Worm (Caenorhabditis elegans) whole organism, L3 larva: ENCODE results near the gene snf-12.

Source experiments
- ama-1 ChIP-seq: fragments of 150-350 bp; optimal IDR thresholded peaks from 2 replicates; lab custom pipeline; 2018
- ceh-82 ChIP-seq: fragments of 150-350 bp; optimal IDR thresholded peaks from 2 replicates; lab custom pipeline; 2014; ENCODE audit warnings: missing biosample characterization, missing genetic modification characterization
- egl-27 ChIP-seq: sonication (generic microtip); optimal IDR thresholded peaks from 4 replicates; lab custom pipeline; 2017; ENCODE audit warnings: missing biosample characterization, missing genetic modification reagents, missing genetic modification characterization
- elt-2 ChIP-seq: sonication (generic microtip); optimal IDR thresholded peaks from 2 replicates; lab custom pipeline; 2016; ENCODE audit warnings: missing genetic modification reagents, mild to moderate bottlenecking, missing genetic modification characterization, missing compliant biosample characterization
- mdl-1 ChIP-seq: fragments of 150-350 bp; optimal IDR thresholded peaks from 2 replicates; lab custom pipeline; 2014; ENCODE audit warnings: missing biosample characterization, missing genetic modification characterization
- nfya-1 ChIP-seq: sonication (generic microtip); optimal IDR thresholded peaks from 2 replicates; lab custom pipeline; 2017; ENCODE audit warnings: missing genetic modification characterization, mild to moderate bottlenecking, missing compliant biosample characterization, antibody characterized with exemption, moderate library complexity; ENCODE audit not compliant: insufficient read depth
- nhr-77 ChIP-seq: fragments of 150-350 bp; optimal IDR thresholded peaks from 2 replicates; lab custom pipeline; 2014; ENCODE audit warnings: missing biosample characterization, missing genetic modification characterization
- sea-2 ChIP-seq: fragments of 150-350 bp; sonication (generic microtip); optimal IDR thresholded peaks from 4 replicates; lab custom pipeline; 2014; ENCODE audit warnings: missing biosample characterization, missing genetic modification reagents, missing genetic modification characterization
- snpc-4 ChIP-seq: fragments of 150-350 bp; optimal IDR thresholded peaks from 2 replicates; lab custom pipeline; 2014; ENCODE audit warnings: missing biosample characterization, missing genetic modification characterization
- tbx-2 ChIP-seq: sonication (generic microtip); optimal IDR thresholded peaks from 2 replicates; lab custom pipeline; 2016; ENCODE audit warnings: mild to moderate bottlenecking, missing genetic modification characterization, missing compliant biosample characterization
- unc-62 ChIP-seq: fragments of 150-350 bp; sonication (generic microtip); optimal IDR thresholded peaks from 4 replicates; lab custom pipeline; 2014; ENCODE audit warnings: missing biosample characterization, missing genetic modification reagents, missing genetic modification characterization

ce11 chrX:9011471-9011870, 17.8 kb upstream of the snf-12 start:
- TF ChIP-seq sea-2 (GFP tag; lab: Kevin White, UChicago) (no peak), snpc-4 (tag; lab: Kevin White, UChicago) (no peak), elt-2 (tag; lab: Kevin White, UChicago) (no peak), ama-1 (lab: Kevin White, UChicago) (no peak), egl-27 (no peak), nfya-1 (tag; lab: Kevin White, UChicago) (no peak), nhr-77 (tag; lab: Kevin White, UChicago) (no peak), unc-62 (GFP tag; lab: Kevin White, UChicago) (no peak), mdl-1 (tag; lab: Kevin White, UChicago) (no peak), ceh-82 (tag; lab: Kevin White, UChicago) (no peak), tbx-2 (tag; lab: Kevin White, UChicago) (no peak)
